Fruit fly (Drosophila melanogaster) whole organism, embryonic: ENCODE measurements around the gene IFT54.

Experiments
- Asciz ChIP-seq: fragments of 200-800 bp; sonication (Bioruptor generic); optimal IDR thresholded peaks from 2 replicates; lab custom pipeline; 2017; ENCODE audit warnings: missing biosample characterization, mild to moderate bottlenecking, missing genetic modification characterization, missing genetic modification reagents
- B-H1 ChIP-seq: fragments of 200-800 bp; sonication (Bioruptor generic); IDR thresholded peaks from 3 replicates; pipeline ENCODE4 v1.3.6; 2022; ENCODE audit warnings: missing biosample characterization, missing genetic modification characterization
- Bdp1 ChIP-seq: fragments of 200-800 bp; sonication (Bioruptor generic); optimal IDR thresholded peaks from 3 replicates; lab custom pipeline; 2016; ENCODE audit warnings: missing biosample characterization, missing genetic modification characterization
- CG10543 ChIP-seq: fragments of 200-800 bp; sonication (Bioruptor generic); optimal IDR thresholded peaks from 3 replicates; lab custom pipeline; 2017; ENCODE audit warnings: missing biosample characterization, mild to moderate bottlenecking, missing genetic modification characterization, moderate library complexity
- CG11723 ChIP-seq: fragments of 200-800 bp; sonication (Bioruptor generic); optimal IDR thresholded peaks from 2 replicates; lab custom pipeline; 2017; ENCODE audit warnings: missing biosample characterization, mild to moderate bottlenecking, missing genetic modification characterization
- CG12299 ChIP-seq: fragments of 200-800 bp; sonication (Bioruptor generic); optimal IDR thresholded peaks from 2 replicates; lab custom pipeline; 2018; ENCODE audit warnings: missing biosample characterization, mild to moderate bottlenecking, missing genetic modification characterization
- CG1233 ChIP-seq: fragments of 200-800 bp; sonication (Bioruptor generic); optimal IDR thresholded peaks from 4 replicates; lab custom pipeline; 2018; ENCODE audit warnings: missing biosample characterization, mild to moderate bottlenecking, missing genetic modification characterization
- CG13624 ChIP-seq: fragments of 200-800 bp; sonication (Bioruptor generic); optimal IDR thresholded peaks from 2 replicates; lab custom pipeline; 2016; ENCODE audit warnings: missing biosample characterization, missing genetic modification characterization
- CG14014 ChIP-seq: fragments of 200-800 bp; sonication (Bioruptor generic); IDR thresholded peaks from 2 replicates; pipeline ENCODE4 v1.3.6; 2022; ENCODE audit warnings: missing biosample characterization, missing genetic modification characterization
- CG1603 ChIP-seq: fragments of 200-800 bp; sonication (Bioruptor generic); optimal IDR thresholded peaks from 2 replicates; lab custom pipeline; 2019; ENCODE audit warnings: missing biosample characterization, mild to moderate bottlenecking, missing genetic modification characterization, moderate library complexity
- CG1832 ChIP-seq: fragments of 200-800 bp; sonication (Bioruptor generic); optimal IDR thresholded peaks from 2 replicates; lab custom pipeline; 2017; ENCODE audit warnings: missing biosample characterization, mild to moderate bottlenecking, missing genetic modification characterization, inconsistent platforms
- CG18619 ChIP-seq: fragments of 200-800 bp; sonication (Bioruptor generic); optimal IDR thresholded peaks from 3 replicates; lab custom pipeline; 2017; ENCODE audit warnings: missing biosample characterization, mild to moderate bottlenecking, missing genetic modification characterization
- CG2712 ChIP-seq: fragments of 200-800 bp; optimal IDR thresholded peaks from 3 replicates; lab custom pipeline; 2019; ENCODE audit warnings: missing biosample characterization, mild to moderate bottlenecking, missing genetic modification characterization, moderate library complexity
- CG2889 ChIP-seq: fragments of 200-800 bp; sonication (Bioruptor generic); IDR thresholded peaks from 3 replicates; pipeline ENCODE4 v1.3.6; 2022; ENCODE audit warnings: missing biosample characterization, missing genetic modification characterization
- CG33213 ChIP-seq: fragments of 200-800 bp; sonication (Bioruptor generic); optimal IDR thresholded peaks from 3 replicates; lab custom pipeline; 2016; ENCODE audit warnings: missing biosample characterization, missing genetic modification characterization
- CG4707 ChIP-seq: fragments of 200-800 bp; sonication (Bioruptor generic); optimal IDR thresholded peaks from 2 replicates; lab custom pipeline; 2018; ENCODE audit warnings: missing biosample characterization, mild to moderate bottlenecking, missing genetic modification characterization, moderate library complexity
- CG6854 ChIP-seq: fragments of 200-800 bp; sonication (Bioruptor generic); optimal IDR thresholded peaks from 3 replicates; lab custom pipeline; 2017; ENCODE audit warnings: missing biosample characterization, mild to moderate bottlenecking, missing genetic modification characterization
- CG7839 ChIP-seq: fragments of 200-800 bp; sonication (Bioruptor generic); optimal IDR thresholded peaks from 3 replicates; lab custom pipeline; 2018; ENCODE audit warnings: missing biosample characterization, mild to moderate bottlenecking, missing genetic modification characterization, moderate library complexity
- CG8089 ChIP-seq: fragments of 200-800 bp; sonication (Bioruptor generic); optimal IDR thresholded peaks from 3 replicates; lab custom pipeline; 2016; ENCODE audit warnings: missing biosample characterization, missing genetic modification characterization
- CG9727 ChIP-seq: fragments of 200-800 bp; sonication (Bioruptor generic); optimal IDR thresholded peaks from 3 replicates; lab custom pipeline; 2017; ENCODE audit warnings: missing biosample characterization, mild to moderate bottlenecking, missing genetic modification characterization
- Dip3 ChIP-seq: fragments of 200-800 bp; sonication (Bioruptor generic); optimal IDR thresholded peaks from 3 replicates; lab custom pipeline; 2016; ENCODE audit warnings: missing biosample characterization, missing genetic modification characterization
- E2f2 ChIP-seq: fragments of 200-800 bp; sonication (Bioruptor generic); IDR thresholded peaks from 2 replicates; pipeline ENCODE4 v1.3.6; 2022; ENCODE audit warnings: missing biosample characterization, missing genetic modification characterization
- Elba2 ChIP-seq: fragments of 200-800 bp; sonication (Bioruptor generic); optimal IDR thresholded peaks from 3 replicates; lab custom pipeline; 2016; ENCODE audit warnings: missing biosample characterization, missing genetic modification characterization
- Hr51 ChIP-seq, 2 experiments: fragments of 200-800 bp; sonication (Bioruptor generic); optimal IDR thresholded peaks; 2 replicates in 1 of 2; 3 replicates in 1 of 2; lab custom pipeline; 2016 to 2018; ENCODE audit warnings: missing biosample characterization in 2 of 2, missing genetic modification characterization in 2 of 2, mild to moderate bottlenecking in 1 of 2, moderate library complexity in 1 of 2
- MESR4 ChIP-seq: fragments of 200-800 bp; sonication (Bioruptor generic); optimal IDR thresholded peaks from 2 replicates; lab custom pipeline; 2018; ENCODE audit warnings: missing biosample characterization, mild to moderate bottlenecking, missing genetic modification characterization, moderate library complexity
- Nf-YC ChIP-seq: fragments of 200-800 bp; optimal IDR thresholded peaks from 3 replicates; lab custom pipeline; 2019; ENCODE audit warnings: missing biosample characterization, mild to moderate bottlenecking, missing genetic modification characterization, moderate library complexity
- NfI ChIP-seq: fragments of 200-800 bp; sonication (Bioruptor generic); optimal IDR thresholded peaks from 3 replicates; lab custom pipeline; 2018; ENCODE audit warnings: missing biosample characterization, mild to moderate bottlenecking, missing genetic modification characterization, moderate library complexity
- Ptx1 ChIP-seq: fragments of 200-800 bp; sonication (Bioruptor generic); IDR thresholded peaks from 2 replicates; pipeline ENCODE4 v1.3.6; 2022; ENCODE audit warnings: missing biosample characterization, missing genetic modification characterization
- Scr ChIP-seq: fragments of 200-800 bp; sonication (Bioruptor generic); IDR thresholded peaks from 2 replicates; pipeline ENCODE4 v1.3.6; 2022; ENCODE audit warnings: missing biosample characterization, missing genetic modification characterization; ENCODE audit not compliant: partially characterized antibody
- Six4 ChIP-seq: fragments of 200-800 bp; sonication (Bioruptor generic); optimal IDR thresholded peaks from 2 replicates; lab custom pipeline; 2016; ENCODE audit warnings: missing biosample characterization, missing genetic modification characterization
- Stat92E ChIP-seq, 3 experiments: fragments of >200 bp in 2 of 3; fragments of 200-800 bp in 1 of 3; sonication (Bioruptor generic) in 1 of 3; optimal IDR thresholded peaks; 2 replicates each; lab custom pipeline; 2017 to 2019; ENCODE audit warnings: missing biosample characterization in 3 of 3, missing genetic modification characterization in 3 of 3, mild to moderate bottlenecking in 1 of 3, moderate library complexity in 1 of 3
- TFAM ChIP-seq: fragments of 200-800 bp; sonication (Bioruptor generic); optimal IDR thresholded peaks from 2 replicates; lab custom pipeline; 2017; ENCODE audit warnings: missing biosample characterization, missing genetic modification characterization, inconsistent platforms
- Usf ChIP-seq: fragments of 200-800 bp; sonication (Bioruptor generic); optimal IDR thresholded peaks from 2 replicates; lab custom pipeline; 2017; ENCODE audit warnings: missing genotype, missing biosample characterization, missing genetic modification characterization
- az2 ChIP-seq: fragments of 200-800 bp; sonication (Bioruptor generic); optimal IDR thresholded peaks from 3 replicates; lab custom pipeline; 2016; ENCODE audit warnings: missing biosample characterization, missing genetic modification characterization
- bab2 ChIP-seq: fragments of 200-800 bp; sonication (Bioruptor generic); optimal IDR thresholded peaks from 2 replicates; lab custom pipeline; 2016; ENCODE audit warnings: missing biosample characterization, missing genetic modification characterization
- bbx ChIP-seq: fragments of 200-800 bp; sonication (Bioruptor generic); IDR thresholded peaks from 2 replicates; pipeline ENCODE4 v1.3.6; 2022; ENCODE audit warnings: missing biosample characterization, missing genetic modification characterization; ENCODE audit not compliant: partially characterized antibody
- bsh ChIP-seq, 2 experiments: fragments of 200-800 bp; sonication (Bioruptor generic); optimal IDR thresholded peaks; 2 replicates each; lab custom pipeline; 2017 to 2018; ENCODE audit warnings: mild to moderate bottlenecking in 2 of 2, missing biosample characterization in 2 of 2, missing genetic modification characterization in 2 of 2, moderate library complexity in 1 of 2
- danr ChIP-seq: fragments of 200-800 bp; sonication (Bioruptor generic); IDR thresholded peaks from 2 replicates; pipeline ENCODE4 v1.3.6; 2022; ENCODE audit warnings: missing biosample characterization, missing genetic modification characterization
- dm ChIP-seq: fragments of 200-800 bp; sonication (Bioruptor generic); optimal IDR thresholded peaks from 3 replicates; lab custom pipeline; 2016; ENCODE audit warnings: missing biosample characterization, missing genetic modification characterization
- dmrt11E ChIP-seq: fragments of 200-800 bp; sonication (Bioruptor generic); optimal IDR thresholded peaks from 3 replicates; lab custom pipeline; 2018; ENCODE audit warnings: missing biosample characterization, mild to moderate bottlenecking, missing genetic modification characterization, moderate library complexity
- emc ChIP-seq: fragments of 200-800 bp; sonication (Bioruptor generic); optimal IDR thresholded peaks from 2 replicates; lab custom pipeline; 2016; ENCODE audit warnings: missing biosample characterization, missing genetic modification characterization
- pum ChIP-seq: fragments of 200-800 bp; sonication (Bioruptor generic); optimal IDR thresholded peaks from 2 replicates; lab custom pipeline; 2016; ENCODE audit warnings: missing biosample characterization, missing genetic modification characterization
- repo ChIP-seq: fragments of 200-800 bp; sonication (Bioruptor generic); optimal IDR thresholded peaks from 2 replicates; lab custom pipeline; 2016; ENCODE audit warnings: missing biosample characterization, missing genetic modification characterization
- ro ChIP-seq: fragments of 200-800 bp; sonication (Bioruptor generic); IDR thresholded peaks from 2 replicates; pipeline ENCODE4 v1.3.6; 2022; ENCODE audit warnings: missing biosample characterization, missing genetic modification characterization
- row ChIP-seq: fragments of 200-800 bp; sonication (Bioruptor generic); IDR thresholded peaks from 3 replicates; pipeline ENCODE4 v1.3.6; 2022; ENCODE audit warnings: missing biosample characterization, missing genetic modification characterization
- sens ChIP-seq: fragments of 200-800 bp; sonication (Bioruptor generic); peaks from one replicate; lab custom pipeline; 2016; ENCODE audit warnings: missing biosample characterization, missing genetic modification characterization
- sr ChIP-seq: fragments of 200-800 bp; sonication (Bioruptor generic); IDR thresholded peaks from 3 replicates; pipeline ENCODE4 v1.3.6; 2022; ENCODE audit warnings: missing biosample characterization, missing genetic modification characterization
- tio ChIP-seq: fragments of 200-800 bp; sonication (Bioruptor generic); optimal IDR thresholded peaks from 2 replicates; lab custom pipeline; 2017; ENCODE audit warnings: missing biosample characterization, missing genetic modification characterization, inconsistent platforms
- trh ChIP-seq: fragments of 200-800 bp; sonication (Bioruptor generic); optimal IDR thresholded peaks from 2 replicates; lab custom pipeline; 2016; ENCODE audit warnings: missing biosample characterization, missing genetic modification characterization
- wor ChIP-seq: fragments of 200-800 bp; sonication (Bioruptor generic); IDR thresholded peaks from 2 replicates; pipeline ENCODE4 v1.3.6; 2022; ENCODE audit warnings: missing biosample characterization, missing genetic modification characterization
- z ChIP-seq: fragments of 200-800 bp; sonication (Bioruptor generic); IDR thresholded peaks from 3 replicates; pipeline ENCODE4 v1.3.6; 2022; ENCODE audit warnings: missing biosample characterization, missing genetic modification characterization

IFT54 gene

dm6 chr3R:14315912-14316444 lies 13.8 kb downstream of the IFT54 start, which contains the start of gene Set8:
Gene Set8, plus strand, starts transcription at chr3R:14316038.
- TF ChIP-seq MESR4 (GFP tag; lab: Kevin White, UChicago) (peak; percentile 93), CG4707 (GFP tag; lab: Kevin White, UChicago) (no peak), CG10543 (GFP tag; lab: Kevin White, UChicago) (no peak), Ptx1 (no peak), CG12299 (no peak), Asciz (no peak), row (GFP tag; lab: Robert Waterston, UW) (peak; percentile 33; the same call in 1 of the 3 replicates), Stat92E (GFP tag; optimal IDR thresholded peaks at IDR 0.05; lab: Kevin White, UChicago) (peak in 1 of 3 experiments; percentile 80), pum (GFP tag; lab: Kevin White, UChicago) (no peak), TFAM (GFP tag; lab: Kevin White, UChicago) (no peak), Scr (GFP tag; lab: Robert Waterston, UW) (no peak), CG1233 (no peak), sr (GFP tag; lab: Robert Waterston, UW) (no peak), tio (GFP tag; lab: Kevin White, UChicago) (no peak), CG11723 (GFP tag; lab: Kevin White, UChicago) (no peak), CG9727 (GFP tag; lab: Kevin White, UChicago) (no peak), Usf (GFP tag; lab: Kevin White, UChicago) (no peak), emc (no peak), Hr51 (GFP tag; optimal IDR thresholded peaks at IDR 0.05; lab: Kevin White, UChicago) (no peak), danr (no peak), z (GFP tag; lab: Robert Waterston, UW) (no peak), CG2712 (tag; lab: Kevin White, UChicago) (no peak), CG8089 (GFP tag; lab: Kevin White, UChicago) (no peak), CG13624 (GFP tag; lab: Kevin White, UChicago) (peak; percentile 0), CG18619 (GFP tag; lab: Kevin White, UChicago) (no peak), CG1832 (GFP tag; lab: Kevin White, UChicago) (no peak), ro (GFP tag; lab: Robert Waterston, UW) (no peak), wor (no peak), NfI (GFP tag; lab: Kevin White, UChicago) (no peak), trh (GFP tag; lab: Kevin White, UChicago) (no peak), Six4 (GFP tag; lab: Kevin White, UChicago) (no peak), CG6854 (GFP tag; lab: Kevin White, UChicago) (no peak), bbx (GFP tag; lab: Robert Waterston, UW) (no peak; the same call in 1 of the 2 replicates), CG1603 (tag; lab: Kevin White, UChicago) (no peak), Nf-YC (tag; lab: Kevin White, UChicago) (no peak), Elba2 (GFP tag; lab: Kevin White, UChicago) (no peak), CG14014 (GFP tag; lab: Robert Waterston, UW) (no peak), CG2889 (GFP tag; lab: Robert Waterston, UW) (no peak), dmrt11E (tag; lab: Kevin White, UChicago) (no peak), repo (no peak), az2 (GFP tag; lab: Kevin White, UChicago) (no peak), Bdp1 (GFP tag; lab: Kevin White, UChicago) (no peak), dm (GFP tag; lab: Kevin White, UChicago) (no peak), Dip3 (GFP tag; lab: Kevin White, UChicago) (no peak), CG33213 (GFP tag; lab: Kevin White, UChicago) (no peak), CG7839 (tag; lab: Kevin White, UChicago) (no peak), sens (GFP tag; lab: Kevin White, UChicago) (peak; percentile 74), bab2 (GFP tag; lab: Kevin White, UChicago) (no peak), E2f2 (GFP tag; lab: Robert Waterston, UW) (0 out of 2 replicates have a peak, but pooled peaks have one; percentile 30), B-H1 (no peak), bsh (GFP tag; optimal IDR thresholded peaks at IDR 0.05; lab: Kevin White, UChicago) (peak in 1 of 2 experiments; percentile 69)
